Worm (Caenorhabditis elegans) whole organism, L1 larva: ENCODE measurements around the gene T24E12.10.

ENCODE experiments used
- C16A3.4 ChIP-seq: fragments of 150-350 bp; optimal IDR thresholded peaks from 2 replicates; lab custom pipeline; 2014; ENCODE audit warnings: missing biosample characterization, missing genetic modification characterization
- C34B4.2 ChIP-seq: sonication (generic microtip); optimal IDR thresholded peaks from 2 replicates; lab custom pipeline; 2017; ENCODE audit warnings: mild to moderate bottlenecking, missing genetic modification characterization, missing compliant biosample characterization
- ceh-63 ChIP-seq: fragments of 200-800 bp; sonication (Bioruptor generic); optimal IDR thresholded peaks from 2 replicates; lab custom pipeline; 2018; ENCODE audit warnings: mild to moderate bottlenecking, missing genetic modification characterization, missing compliant biosample characterization
- ceh-82 ChIP-seq, 3 experiments: fragments of 150-350 bp in 1 of 3; sonication (generic microtip) in 2 of 3; optimal IDR thresholded peaks; 2 replicates each; lab custom pipeline; 2014 to 2017; ENCODE audit warnings: missing biosample characterization in 3 of 3, missing genetic modification characterization in 3 of 3
- ceh-88 ChIP-seq: fragments of 200-800 bp; sonication (Bioruptor generic); IDR thresholded peaks from 2 replicates; pipeline ENCODE4 v1.3.6; 2022; ENCODE audit warnings: missing genetic modification characterization, missing compliant biosample characterization
- ces-1 ChIP-seq: fragments of 150-350 bp; optimal IDR thresholded peaks from 2 replicates; lab custom pipeline; 2014; ENCODE audit warnings: missing biosample characterization, missing genetic modification reagents, missing genetic modification characterization
- efl-1 ChIP-seq, 4 experiments: fragments of 150-350 bp; optimal IDR thresholded peaks in 3 of 4; peaks in 1 of 4; 1 replicate in 1 of 4; 2 replicates in 3 of 4; lab custom pipeline; 2014; ENCODE audit warnings: missing biosample characterization in 2 of 4, missing genetic modification characterization in 2 of 4, missing genetic modification reagents in 2 of 4
- egl-27 ChIP-seq, 2 experiments: fragments of 150-350 bp in 1 of 2; sonication (generic microtip); optimal IDR thresholded peaks; 3 replicates each; lab custom pipeline; 2017 to 2018; ENCODE audit warnings: missing biosample characterization in 2 of 2, missing genetic modification characterization in 2 of 2, missing genetic modification reagents in 2 of 2
- elt-2 ChIP-seq: sonication (generic microtip); optimal IDR thresholded peaks from 2 replicates; lab custom pipeline; 2016; ENCODE audit warnings: missing genetic modification characterization, mild to moderate bottlenecking, inconsistent platforms, missing compliant biosample characterization, missing genetic modification reagents
- fkh-10 ChIP-seq: sonication (generic microtip); optimal IDR thresholded peaks from 2 replicates; lab custom pipeline; 2017; ENCODE audit warnings: missing biosample characterization, missing genetic modification reagents, missing genetic modification characterization
- fkh-8 ChIP-seq: sonication (generic microtip); optimal IDR thresholded peaks from 2 replicates; lab custom pipeline; 2016; ENCODE audit warnings: mild to moderate bottlenecking, missing genetic modification characterization, missing compliant biosample characterization
- grh-1 ChIP-seq: fragments of 200-800 bp; sonication (Bioruptor generic); IDR thresholded peaks from 2 replicates; pipeline ENCODE4 v1.3.6; 2022; ENCODE audit warnings: missing genetic modification reagents, missing genetic modification characterization, missing compliant biosample characterization
- hpl-2 ChIP-seq: fragments of 150-350 bp; optimal IDR thresholded peaks from 2 replicates; lab custom pipeline; 2014; ENCODE audit warnings: missing biosample characterization, missing genetic modification reagents, missing genetic modification characterization
- lin-13 ChIP-seq: fragments of 150-350 bp; optimal IDR thresholded peaks from 2 replicates; lab custom pipeline; 2014; ENCODE audit warnings: missing biosample characterization, missing genetic modification reagents, missing genetic modification characterization
- lin-14 ChIP-seq: fragments of 200-800 bp; sonication (Bioruptor generic); optimal IDR thresholded peaks from 2 replicates; lab custom pipeline; 2018; ENCODE audit warnings: mild to moderate bottlenecking, missing genetic modification characterization, moderate library complexity, missing compliant biosample characterization
- lin-35 ChIP-seq, 2 experiments: fragments of 150-350 bp; optimal IDR thresholded peaks; 2 replicates each; lab custom pipeline; 2014; ENCODE audit warnings: missing biosample characterization in 2 of 2, missing genetic modification characterization in 2 of 2, missing genetic modification reagents in 2 of 2
- mab-9 ChIP-seq: fragments of 200-800 bp; sonication (Bioruptor generic); IDR thresholded peaks from 2 replicates; pipeline ENCODE4 v1.3.6; 2022; ENCODE audit warnings: missing genetic modification reagents, missing genetic modification characterization, missing compliant biosample characterization
- mdl-1 ChIP-seq, 2 experiments: fragments of 150-350 bp; optimal IDR thresholded peaks; 2 replicates each; lab custom pipeline; 2014 to 2017; ENCODE audit warnings: missing biosample characterization in 2 of 2, missing genetic modification characterization in 2 of 2, inconsistent platforms in 1 of 2
- mef-2 ChIP-seq: fragments of 150-350 bp; optimal IDR thresholded peaks from 2 replicates; lab custom pipeline; 2014; ENCODE audit warnings: missing biosample characterization, missing genetic modification characterization
- mep-1 ChIP-seq: fragments of 150-350 bp; optimal IDR thresholded peaks from 2 replicates; lab custom pipeline; 2014; ENCODE audit warnings: missing biosample characterization, missing genetic modification characterization
- nhr-11 ChIP-seq: fragments of 150-350 bp; optimal IDR thresholded peaks from 2 replicates; lab custom pipeline; 2014; ENCODE audit warnings: missing biosample characterization, missing genetic modification characterization
- nhr-12 ChIP-seq: sonication (generic microtip); optimal IDR thresholded peaks from 2 replicates; lab custom pipeline; 2017; ENCODE audit warnings: missing biosample characterization, missing genetic modification characterization
- nhr-19 ChIP-seq: fragments of 200-800 bp; sonication (Bioruptor generic); conservative IDR thresholded peaks from 2 replicates; pipeline ENCODE4 v1.3.6; 2022; ENCODE audit warnings: missing genetic modification characterization, missing compliant biosample characterization
- nhr-20 ChIP-seq: sonication (generic microtip); optimal IDR thresholded peaks from 2 replicates; lab custom pipeline; 2016; ENCODE audit warnings: mild to moderate bottlenecking, missing genetic modification characterization, missing compliant biosample characterization
- nhr-71 ChIP-seq: sonication (generic microtip); optimal IDR thresholded peaks from 2 replicates; lab custom pipeline; 2016; ENCODE audit warnings: mild to moderate bottlenecking, missing genetic modification characterization, moderate library complexity, missing compliant biosample characterization
- nhr-76 ChIP-seq: sonication (generic microtip); optimal IDR thresholded peaks from 2 replicates; lab custom pipeline; 2017; ENCODE audit warnings: missing biosample characterization, missing genetic modification characterization
- nhr-77 ChIP-seq: fragments of 150-350 bp; optimal IDR thresholded peaks from 2 replicates; lab custom pipeline; 2014; ENCODE audit warnings: missing biosample characterization, missing genetic modification characterization
- nhr-84 ChIP-seq: sonication (generic microtip); optimal IDR thresholded peaks from 2 replicates; lab custom pipeline; 2017; ENCODE audit warnings: missing biosample characterization, missing genetic modification characterization
- nhr-90 ChIP-seq: sonication (generic microtip); optimal IDR thresholded peaks from 2 replicates; lab custom pipeline; 2016; ENCODE audit warnings: mild to moderate bottlenecking, missing genetic modification characterization, missing compliant biosample characterization; ENCODE audit not compliant: poor library complexity
- pag-3 ChIP-seq: sonication (generic microtip); optimal IDR thresholded peaks from 2 replicates; lab custom pipeline; 2017; ENCODE audit warnings: missing genetic modification characterization, mild to moderate bottlenecking, missing compliant biosample characterization, antibody characterized with exemption, borderline replicate concordance; ENCODE audit not compliant: insufficient read depth
- pax-3 ChIP-seq: fragments of 200-800 bp; sonication (Bioruptor generic); optimal IDR thresholded peaks from 2 replicates; lab custom pipeline; 2018; ENCODE audit warnings: mild to moderate bottlenecking, missing genetic modification characterization, moderate library complexity, missing compliant biosample characterization
- sox-4 ChIP-seq: sonication (generic microtip); optimal IDR thresholded peaks from 2 replicates; lab custom pipeline; 2016; ENCODE audit warnings: missing genetic modification characterization, missing compliant biosample characterization
- sptf-1 ChIP-seq: fragments of 150-350 bp; optimal IDR thresholded peaks from 2 replicates; lab custom pipeline; 2014; ENCODE audit warnings: missing biosample characterization, missing genetic modification characterization
- sup-37 ChIP-seq: fragments of 200-800 bp; sonication (Bioruptor generic); optimal IDR thresholded peaks from 2 replicates; lab custom pipeline; 2018; ENCODE audit warnings: mild to moderate bottlenecking, missing genetic modification characterization, missing compliant biosample characterization
- tlp-1 ChIP-seq: fragments of 150-350 bp; optimal IDR thresholded peaks from 2 replicates; lab custom pipeline; 2014; ENCODE audit warnings: missing biosample characterization, missing genetic modification characterization
- unc-30 ChIP-seq: sonication (generic microtip); optimal IDR thresholded peaks from 2 replicates; lab custom pipeline; 2017; ENCODE audit warnings: missing biosample characterization, missing genetic modification characterization
- zag-1 ChIP-seq: fragments of 150-350 bp; optimal IDR thresholded peaks from 2 replicates; lab custom pipeline; 2014; ENCODE audit warnings: missing biosample characterization, missing genetic modification characterization
- zip-4 ChIP-seq: fragments of 200-800 bp; sonication (Bioruptor generic); optimal IDR thresholded peaks from 2 replicates; lab custom pipeline; 2018; ENCODE audit warnings: mild to moderate bottlenecking, missing genetic modification characterization, moderate library complexity, missing compliant biosample characterization

The T24E12.10 gene

ce11 chrII:3748719-3749118 lies 24.3 kb downstream of the T24E12.10 start, which contains the start of gene fbxb-90:
Gene fbxb-90 (minus strand): TSS chrII:3748819.
- no peak for TF ChIP-seq sup-37
- no peak for TF ChIP-seq mab-9
- TF ChIP-seq pag-3 (tag; lab: Kevin White, UChicago), result no peak
- TF ChIP-seq nhr-19 (GFP tag; lab: Robert Waterston, UW), result no peak
- no peak for TF ChIP-seq fkh-10
- TF ChIP-seq C16A3.4 (tag; lab: Kevin White, UChicago), result no peak
- TF ChIP-seq ceh-82 (tag; optimal IDR thresholded peaks at IDR 0.05; lab: Kevin White, UChicago), result no peak
- TF ChIP-seq sptf-1 (tag; lab: Kevin White, UChicago), result no peak
- no peak for TF ChIP-seq nhr-11 (tag; lab: Kevin White, UChicago)
- no peak for TF ChIP-seq lin-13 (GFP tag; lab: Kevin White, UChicago)
- no peak for TF ChIP-seq hpl-2 (GFP tag; lab: Kevin White, UChicago)
- TF ChIP-seq, all 84 proteins: peak for 0

ce11 chrII:3747405-3747804 lies 25.6 kb downstream of the T24E12.10 start, which contains the start of gene fbxb-92:
Gene fbxb-92 (minus strand): TSS chrII:3747505.
- TF ChIP-seq ceh-88 (GFP tag; lab: Robert Waterston, UW) (no peak), nhr-19 (GFP tag; lab: Robert Waterston, UW) (no peak), ceh-82 (tag; optimal IDR thresholded peaks at IDR 0.05; lab: Kevin White, UChicago) (no peak), tlp-1 (tag; lab: Kevin White, UChicago) (no peak), lin-13 (GFP tag; lab: Kevin White, UChicago) (no peak), sox-4 (no peak), nhr-90 (tag; lab: Kevin White, UChicago) (no peak), sup-37 (no peak), ceh-63 (GFP tag; lab: Kevin White, UChicago) (no peak)
- TF ChIP-seq, all 84 proteins: peak for 0

ce11 chrII:3743684-3744200 lies 29.3 kb downstream of the T24E12.10 start, which contains the start of gene nta-1:
Gene nta-1 (minus strand): TSS chrII:3743814.
- peak; percentile 75 for TF ChIP-seq lin-14
- TF ChIP-seq lin-35 (GFP tag; optimal IDR thresholded peaks at IDR 0.05; lab: Kevin White, UChicago), result peak in 1 of 2 experiments; percentile 39
- TF ChIP-seq elt-2, result peak; percentile 20
- TF ChIP-seq mep-1 (tag; lab: Kevin White, UChicago), result no peak
- no peak for TF ChIP-seq zip-4 (GFP tag; lab: Kevin White, UChicago)
- peak in 1 of 2 experiments; percentile 22 for TF ChIP-seq mdl-1 (tag; optimal IDR thresholded peaks at IDR 0.05; lab: Kevin White, UChicago)
- no peak for TF ChIP-seq efl-1 (optimal IDR thresholded peaks at IDR 0.05; lab: Kevin White, UChicago)
- TF ChIP-seq efl-1 (GFP tag; optimal IDR thresholded peaks at IDR 0.05 in 1 of 2; lab: Kevin White, UChicago), result peak in 1 of 2 experiments; percentile 4
- TF ChIP-seq nhr-20, result peak; percentile 85

ce11 chrII:3741584-3741983 lies 31.4 kb downstream of the T24E12.10 start, which contains the start of gene F12E12.1:
Gene F12E12.1 (plus strand): TSS chrII:3741884.
- no peak for TF ChIP-seq egl-27 (tag; optimal IDR thresholded peaks at IDR 0.05; lab: Kevin White, UChicago)
- TF ChIP-seq unc-30 (tag; lab: Kevin White, UChicago), result no peak
- no peak for TF ChIP-seq mab-9
- TF ChIP-seq ceh-63 (GFP tag; lab: Kevin White, UChicago), result no peak

- no peak for TF ChIP-seq nhr-12 (tag; lab: Kevin White, UChicago)
- TF ChIP-seq nhr-77 (tag; lab: Kevin White, UChicago), result no peak
- no peak for TF ChIP-seq ceh-63 (GFP tag; lab: Kevin White, UChicago)
- no peak for TF ChIP-seq mef-2 (tag; lab: Kevin White, UChicago)
- TF ChIP-seq fkh-8 (tag; lab: Kevin White, UChicago), result no peak
- TF ChIP-seq ces-1, result no peak
- TF ChIP-seq C34B4.2 (tag; lab: Kevin White, UChicago), result no peak
- TF ChIP-seq nhr-71 (tag; lab: Kevin White, UChicago), result no peak
- no peak for TF ChIP-seq mep-1 (tag; lab: Kevin White, UChicago)
- no peak for TF ChIP-seq grh-1 (GFP tag; lab: Robert Waterston, UW)
- no peak for TF ChIP-seq unc-30 (tag; lab: Kevin White, UChicago)
- TF ChIP-seq nhr-84, result no peak
- TF ChIP-seq zag-1 (tag; lab: Kevin White, UChicago), result no peak
- no peak for TF ChIP-seq elt-2
- TF ChIP-seq C16A3.4 (tag; lab: Kevin White, UChicago), result no peak
- no peak for TF ChIP-seq nhr-76
- TF ChIP-seq pax-3 (tag; lab: Kevin White, UChicago), result no peak
These were observed 33.4 kb downstream of the T24E12.10 start, which contains the start of gene F12E12.2 for ce11 chrII:3739647-3740046. Gene F12E12.2 (plus strand): TSS chrII:3739947.
